Worm (Caenorhabditis elegans) whole organism, mixed stage, embryonic: Measurements from ENCODE around the gene B0454.6.
A peak's percentile ranks its signal among the peaks of the same experiment; 100 is the strongest.

Experiments used
- M03D4.4 ChIP-seq: sonication (generic microtip); optimal IDR thresholded peaks from 2 replicates; lab custom pipeline; 2017; ENCODE audit warnings: mild to moderate bottlenecking, missing genetic modification characterization, missing compliant biosample characterization
- bed-3 ChIP-seq: fragments of 200-800 bp; sonication (Bioruptor generic); optimal IDR thresholded peaks from 3 replicates; lab custom pipeline; 2018; ENCODE audit warnings: mild to moderate bottlenecking, missing genetic modification characterization, moderate library complexity, missing compliant biosample characterization
- blmp-1 ChIP-seq: fragments of 150-350 bp; optimal IDR thresholded peaks from 2 replicates; lab custom pipeline; 2014; ENCODE audit warnings: missing biosample characterization, missing genetic modification characterization
- ceh-39 ChIP-seq: fragments of 150-350 bp; optimal IDR thresholded peaks from 2 replicates; lab custom pipeline; 2014; ENCODE audit warnings: missing biosample characterization, missing genetic modification characterization
- ceh-43 ChIP-seq: fragments of 200-800 bp; sonication (Bioruptor generic); optimal IDR thresholded peaks from 2 replicates; lab custom pipeline; 2018; ENCODE audit warnings: mild to moderate bottlenecking, missing genetic modification characterization, moderate library complexity, missing compliant biosample characterization
- ceh-83 ChIP-seq: fragments of 200-800 bp; sonication (Bioruptor generic); optimal IDR thresholded peaks from 2 replicates; lab custom pipeline; 2018; ENCODE audit warnings: mild to moderate bottlenecking, missing genetic modification characterization, missing compliant biosample characterization
- cnd-1 ChIP-seq: fragments of 200-800 bp; sonication (Bioruptor generic); optimal IDR thresholded peaks from 2 replicates; lab custom pipeline; 2018; ENCODE audit warnings: mild to moderate bottlenecking, missing genetic modification characterization, missing compliant biosample characterization
- drap-1 ChIP-seq: fragments of 200-800 bp; sonication (Bioruptor generic); optimal IDR thresholded peaks from 3 replicates; lab custom pipeline; 2018; ENCODE audit warnings: mild to moderate bottlenecking, missing genetic modification characterization, missing compliant biosample characterization
- elt-3 ChIP-seq: fragments of 150-350 bp; optimal IDR thresholded peaks from 2 replicates; lab custom pipeline; 2014; ENCODE audit warnings: missing biosample characterization, missing genetic modification characterization
- ham-2 ChIP-seq: fragments of 200-800 bp; sonication (Bioruptor generic); optimal IDR thresholded peaks from 2 replicates; lab custom pipeline; 2018; ENCODE audit warnings: mild to moderate bottlenecking, missing genetic modification characterization, missing compliant biosample characterization
- lin-13 ChIP-seq: fragments of 150-350 bp; optimal IDR thresholded peaks from 2 replicates; lab custom pipeline; 2014; ENCODE audit warnings: missing biosample characterization, missing genetic modification characterization
- lin-32 ChIP-seq: fragments of 200-800 bp; sonication (Bioruptor generic); optimal IDR thresholded peaks from 2 replicates; lab custom pipeline; 2018; ENCODE audit warnings: mild to moderate bottlenecking, missing genetic modification characterization, missing compliant biosample characterization
- mep-1 ChIP-seq: fragments of 150-350 bp; optimal IDR thresholded peaks from 2 replicates; lab custom pipeline; 2017; ENCODE audit warnings: missing biosample characterization, missing genetic modification reagents, missing genetic modification characterization, inconsistent platforms
- mls-2 ChIP-seq: sonication (generic microtip); optimal IDR thresholded peaks from 2 replicates; lab custom pipeline; 2016; ENCODE audit warnings: mild to moderate bottlenecking, missing genetic modification characterization, moderate library complexity, missing compliant biosample characterization
- nhr-12 ChIP-seq: fragments of 150-350 bp; optimal IDR thresholded peaks from 2 replicates; lab custom pipeline; 2014; ENCODE audit warnings: missing biosample characterization, missing genetic modification characterization
- nhr-237 ChIP-seq: fragments of 150-350 bp; optimal IDR thresholded peaks from 2 replicates; lab custom pipeline; 2014; ENCODE audit warnings: missing biosample characterization, missing genetic modification characterization
- pha-4 ChIP-seq: fragments of 150-350 bp; optimal IDR thresholded peaks from 2 replicates; lab custom pipeline; 2018; ENCODE audit warnings: missing biosample characterization, missing genetic modification reagents, missing genetic modification characterization
- sem-2 ChIP-seq: fragments of 200-800 bp; sonication (Bioruptor generic); optimal IDR thresholded peaks from 2 replicates; lab custom pipeline; 2018; ENCODE audit warnings: mild to moderate bottlenecking, missing genetic modification characterization, missing compliant biosample characterization
- snpc-4 ChIP-seq: fragments of 150-350 bp; optimal IDR thresholded peaks from 2 replicates; lab custom pipeline; 2014; ENCODE audit warnings: missing biosample characterization, missing genetic modification characterization
- sptf-1 ChIP-seq: sonication (generic microtip); optimal IDR thresholded peaks from 2 replicates; lab custom pipeline; 2017; ENCODE audit warnings: mild to moderate bottlenecking, missing genetic modification characterization, moderate library complexity, missing compliant biosample characterization
- tbx-8 ChIP-seq: fragments of 200-800 bp; sonication (Bioruptor generic); optimal IDR thresholded peaks from 2 replicates; lab custom pipeline; 2018; ENCODE audit warnings: mild to moderate bottlenecking, missing genetic modification characterization, moderate library complexity, missing compliant biosample characterization
- unc-120 ChIP-seq: sonication (generic microtip); optimal IDR thresholded peaks from 2 replicates; lab custom pipeline; 2017; ENCODE audit warnings: missing genetic modification characterization, missing compliant biosample characterization; ENCODE audit not compliant: poor library complexity, severe bottlenecking
- unc-39 ChIP-seq: fragments of 150-350 bp; optimal IDR thresholded peaks from 2 replicates; lab custom pipeline; 2014; ENCODE audit warnings: missing biosample characterization, missing genetic modification characterization
- zip-8 ChIP-seq: fragments of 150-350 bp; optimal IDR thresholded peaks from 2 replicates; lab custom pipeline; 2014; ENCODE audit warnings: missing biosample characterization, missing genetic modification characterization
- ztf-11 ChIP-seq: fragments of 150-350 bp; optimal IDR thresholded peaks from 2 replicates; lab custom pipeline; 2014; ENCODE audit warnings: missing biosample characterization, missing genetic modification characterization

Gene B0454.6

DNA sequence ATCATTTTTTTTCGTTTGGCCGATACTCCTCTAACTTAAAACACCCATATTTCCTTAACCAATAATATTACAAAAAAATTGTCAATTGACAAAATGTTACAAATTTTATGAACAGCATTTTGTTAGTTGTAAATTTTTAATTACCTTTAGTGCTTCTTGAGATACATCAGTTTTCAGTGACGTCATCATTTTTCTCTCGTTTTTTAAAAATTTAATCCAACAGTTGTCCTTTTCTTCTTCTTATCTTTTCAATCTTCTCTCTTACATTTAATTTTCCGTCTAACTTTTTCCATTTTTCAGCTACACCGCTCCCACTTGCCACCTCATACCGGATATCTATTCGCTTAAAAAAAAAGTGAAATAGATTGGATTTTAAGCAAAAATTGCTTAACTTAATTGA, 35.9 kb upstream of the B0454.6 start, which contains the start of gene lido-8:
TSS of gene lido-8 (plus strand) at position 301 of the 400 bp plus-strand sequence.
- TF ChIP-seq ceh-39 (tag; lab: Kevin White, UChicago) = no peak
- TF ChIP-seq zip-8 (tag; lab: Kevin White, UChicago) = peak; percentile 64

- TF ChIP-seq drap-1 (GFP tag; lab: Kevin White, UChicago) = no peak
- TF ChIP-seq blmp-1 = no peak
- no peak for TF ChIP-seq pha-4 (tag; lab: Kevin White, UChicago)
- peak; percentile 100 for TF ChIP-seq zip-8 (tag; lab: Kevin White, UChicago)
- TF ChIP-seq snpc-4 (tag; lab: Kevin White, UChicago) = no peak
These were observed 34.6 kb upstream of the B0454.6 start for ce11 chrII:2997828-2998441.

ce11 chrII:3000535-3001264, 31.9 kb upstream of the B0454.6 start, which contains the start of gene lido-9:
lido-9 (plus strand) TSS chrII:3000768.
- TF ChIP-seq tbx-8 (GFP tag; lab: Kevin White, UChicago) (no peak), ceh-83 (peak; percentile 19), cnd-1 (tag; lab: Kevin White, UChicago) (peak; percentile 24)

ce11 chrII:3002211-3002610, 30.4 kb upstream of the B0454.6 start, which contains the start of gene lido-10:
lido-10 (plus strand) TSS chrII:3002511.
- TF ChIP-seq mls-2 (tag; lab: Kevin White, UChicago) (no peak), ceh-43 (GFP tag; lab: Kevin White, UChicago) (no peak), elt-3 (tag; lab: Kevin White, UChicago) (no peak), lin-13 (tag; lab: Kevin White, UChicago) (no peak)

DNA sequence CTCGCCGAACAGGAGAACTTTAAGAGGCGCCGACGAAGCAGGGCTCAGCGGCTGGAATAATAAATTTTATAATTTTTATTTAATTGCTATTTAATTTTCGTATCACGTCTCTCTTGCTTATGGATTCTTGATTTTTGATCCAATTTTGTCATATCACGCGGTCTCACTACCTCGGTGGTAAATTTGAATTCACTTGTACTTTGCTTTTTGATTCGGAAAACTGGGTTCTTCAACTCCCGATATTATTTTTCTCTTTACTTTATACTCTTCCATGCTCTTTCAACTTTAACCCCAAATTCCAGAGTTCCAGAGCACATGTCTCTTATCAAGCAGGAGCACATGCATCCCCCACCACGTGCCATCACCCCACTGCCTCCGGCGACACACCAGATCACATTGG, 28.9 kb upstream of the B0454.6 start, which contains the start of gene lido-11:
TSS of gene lido-11 (plus strand) at position 301 of the 400 bp plus-strand sequence.
- TF ChIP-seq snpc-4 (tag; lab: Kevin White, UChicago) (no peak), ceh-43 (GFP tag; lab: Kevin White, UChicago) (no peak), lin-32 (GFP tag; lab: Kevin White, UChicago) (no peak), pha-4 (tag; lab: Kevin White, UChicago) (no peak), nhr-237 (tag; lab: Kevin White, UChicago) (no peak), M03D4.4 (no peak), bed-3 (no peak), sem-2 (GFP tag; lab: Kevin White, UChicago) (no peak), ztf-11 (tag; lab: Kevin White, UChicago) (no peak), mep-1 (tag; lab: Kevin White, UChicago) (no peak), cnd-1 (tag; lab: Kevin White, UChicago) (no peak), zip-8 (tag; lab: Kevin White, UChicago) (no peak), blmp-1 (no peak), ham-2 (GFP tag; lab: Kevin White, UChicago) (no peak), mls-2 (tag; lab: Kevin White, UChicago) (no peak), ceh-39 (tag; lab: Kevin White, UChicago) (no peak), lin-13 (tag; lab: Kevin White, UChicago) (no peak), elt-3 (tag; lab: Kevin White, UChicago) (no peak)

- TF ChIP-seq nhr-237 (tag; lab: Kevin White, UChicago) (no peak), unc-120 (tag; lab: Kevin White, UChicago) (no peak), tbx-8 (GFP tag; lab: Kevin White, UChicago) (no peak), zip-8 (tag; lab: Kevin White, UChicago) (no peak), M03D4.4 (no peak), bed-3 (no peak), ceh-39 (tag; lab: Kevin White, UChicago) (no peak), unc-39 (tag; lab: Kevin White, UChicago) (no peak), nhr-12 (no peak), lin-13 (tag; lab: Kevin White, UChicago) (no peak), blmp-1 (no peak), ztf-11 (tag; lab: Kevin White, UChicago) (no peak), mls-2 (tag; lab: Kevin White, UChicago) (no peak), ceh-83 (no peak), cnd-1 (tag; lab: Kevin White, UChicago) (no peak), sptf-1 (no peak), pha-4 (tag; lab: Kevin White, UChicago) (no peak), drap-1 (GFP tag; lab: Kevin White, UChicago) (no peak), elt-3 (tag; lab: Kevin White, UChicago) (no peak)
These were observed 27.1 kb upstream of the B0454.6 start, which contains the start of gene lido-12 for ce11 chrII:3005499-3005898. lido-12 (plus strand) TSS chrII:3005799.
